Worm (Caenorhabditis elegans) whole organism, young adult: ENCODE data around the gene F21D12.2.

Experiments used
- B0035.1 ChIP-seq: sonication (generic microtip); optimal IDR thresholded peaks from 2 replicates; lab custom pipeline; 2016; ENCODE audit warnings: missing genetic modification characterization, mild to moderate bottlenecking, missing compliant biosample characterization, missing genotype, missing genetic modification reagents
- B0261.1 ChIP-seq: sonication (generic microtip); optimal IDR thresholded peaks from 2 replicates; lab custom pipeline; 2016; ENCODE audit warnings: mild to moderate bottlenecking, missing genetic modification characterization, moderate library complexity, missing compliant biosample characterization
- D2030.7 ChIP-seq: fragments of 200-800 bp; sonication (Bioruptor generic); IDR thresholded peaks from 2 replicates; pipeline ENCODE4 v1.3.6; 2022; ENCODE audit warnings: missing genetic modification reagents, missing genetic modification characterization, missing compliant biosample characterization
- F39B2.1 ChIP-seq: fragments of 200-800 bp; sonication (Bioruptor generic); IDR thresholded peaks from 2 replicates; pipeline ENCODE4 v1.3.6; 2022; ENCODE audit warnings: missing genetic modification reagents, missing genetic modification characterization, missing compliant biosample characterization
- F52B5.7 ChIP-seq: sonication (generic microtip); optimal IDR thresholded peaks from 2 replicates; lab custom pipeline; 2016; ENCODE audit warnings: mild to moderate bottlenecking, missing genetic modification characterization, missing compliant biosample characterization
- T07F8.4 ChIP-seq: sonication (generic microtip); optimal IDR thresholded peaks from 2 replicates; lab custom pipeline; 2016; ENCODE audit warnings: mild to moderate bottlenecking, missing genetic modification characterization, moderate library complexity, missing compliant biosample characterization
- Y53F4B.3 ChIP-seq: fragments of 200-800 bp; sonication (Bioruptor generic); IDR thresholded peaks from 2 replicates; pipeline ENCODE4 v1.3.6; 2022; ENCODE audit warnings: missing genetic modification reagents, missing genetic modification characterization, missing compliant biosample characterization
- Y67H2A.10 ChIP-seq: fragments of 200-800 bp; sonication (Bioruptor generic); conservative IDR thresholded peaks from 2 replicates; pipeline ENCODE4 v1.3.6; 2022; ENCODE audit warnings: missing genetic modification reagents, missing genetic modification characterization, missing compliant biosample characterization
- Y95B8A.8 ChIP-seq: fragments of 200-800 bp; sonication (Bioruptor generic); IDR thresholded peaks from 2 replicates; pipeline ENCODE4 v1.3.6; 2022; ENCODE audit warnings: missing genetic modification reagents, missing genetic modification characterization, missing compliant biosample characterization
- ama-1 ChIP-seq, 3 experiments: fragments of 150-350 bp in 1 of 3; sonication (generic microtip) in 2 of 3; optimal IDR thresholded peaks; 2 replicates each; lab custom pipeline; 2014 to 2018; ENCODE audit warnings: missing biosample characterization in 2 of 3, missing genetic modification characterization in 2 of 3, missing genetic modification reagents in 2 of 3
- attf-3 ChIP-seq: fragments of 200-800 bp; sonication (Bioruptor generic); conservative IDR thresholded peaks from 2 replicates; pipeline ENCODE4 v1.3.6; 2022; ENCODE audit warnings: missing genetic modification reagents, missing genetic modification characterization, missing compliant biosample characterization
- attf-5 ChIP-seq: fragments of 200-800 bp; sonication (Bioruptor generic); optimal IDR thresholded peaks from 2 replicates; lab custom pipeline; 2018; ENCODE audit warnings: mild to moderate bottlenecking, missing genetic modification characterization, missing compliant biosample characterization
- bed-1 ChIP-seq: fragments of 200-800 bp; sonication (Bioruptor generic); IDR thresholded peaks from 2 replicates; pipeline ENCODE4 v1.3.6; 2022; ENCODE audit warnings: missing genetic modification reagents, missing genetic modification characterization, missing compliant biosample characterization
- cebp-1 ChIP-seq, 2 experiments: fragments of 200-800 bp in 1 of 2; sonication (Bioruptor generic) in 1 of 2; sonication (generic microtip) in 1 of 2; IDR thresholded peaks in 1 of 2; optimal IDR thresholded peaks in 1 of 2; 2 replicates each; pipeline versions ENCODE4 v1.3.6 to Lab custom; 2017 to 2022; ENCODE audit warnings: missing compliant biosample characterization in 2 of 2, missing genetic modification characterization in 2 of 2, mild to moderate bottlenecking in 1 of 2, missing genetic modification reagents in 1 of 2, moderate library complexity in 1 of 2
- ceh-100 ChIP-seq: fragments of 200-800 bp; sonication (Bioruptor generic); IDR thresholded peaks from 2 replicates; pipeline ENCODE4 v1.3.6; 2022; ENCODE audit warnings: missing genetic modification reagents, missing genetic modification characterization, missing compliant biosample characterization
- ceh-27 ChIP-seq: fragments of 200-800 bp; sonication (Bioruptor generic); optimal IDR thresholded peaks from 2 replicates; lab custom pipeline; 2018; ENCODE audit warnings: mild to moderate bottlenecking, missing genetic modification characterization, moderate library complexity, missing compliant biosample characterization
- ceh-40 ChIP-seq: fragments of 200-800 bp; sonication (Bioruptor generic); IDR thresholded peaks from 2 replicates; pipeline ENCODE4 v1.3.6; 2022; ENCODE audit warnings: missing genetic modification characterization, missing compliant biosample characterization
- ceh-79 ChIP-seq: sonication (generic microtip); optimal IDR thresholded peaks from 2 replicates; lab custom pipeline; 2017; ENCODE audit warnings: mild to moderate bottlenecking, missing genetic modification characterization, missing compliant biosample characterization
- egl-44 ChIP-seq: fragments of 200-800 bp; sonication (Bioruptor generic); IDR thresholded peaks from 2 replicates; pipeline ENCODE4 v1.3.6; 2022; ENCODE audit warnings: missing genetic modification reagents, missing genetic modification characterization, missing compliant biosample characterization
- madf-10 ChIP-seq: sonication (generic microtip); optimal IDR thresholded peaks from 2 replicates; lab custom pipeline; 2016; ENCODE audit warnings: mild to moderate bottlenecking, missing genetic modification characterization, missing compliant biosample characterization
- mcd-1 ChIP-seq: fragments of 200-800 bp; sonication (Bioruptor generic); IDR thresholded peaks from 2 replicates; pipeline ENCODE4 v1.3.6; 2022; ENCODE audit warnings: missing genetic modification reagents, missing genetic modification characterization, missing compliant biosample characterization
- mxl-1 ChIP-seq: sonication (generic microtip); optimal IDR thresholded peaks from 2 replicates; lab custom pipeline; 2016; ENCODE audit warnings: missing genetic modification characterization, missing compliant biosample characterization
- nhr-120 ChIP-seq: fragments of 200-800 bp; sonication (Bioruptor generic); IDR thresholded peaks from 2 replicates; pipeline ENCODE4 v1.3.6; 2022; ENCODE audit warnings: missing genetic modification characterization, missing compliant biosample characterization
- nhr-27 ChIP-seq: fragments of 200-800 bp; sonication (Bioruptor generic); optimal IDR thresholded peaks from 2 replicates; lab custom pipeline; 2018; ENCODE audit warnings: mild to moderate bottlenecking, missing genetic modification characterization, moderate library complexity, missing compliant biosample characterization
- nhr-90 ChIP-seq: sonication (generic microtip); optimal IDR thresholded peaks from 2 replicates; lab custom pipeline; 2016; ENCODE audit warnings: missing genotype, mild to moderate bottlenecking, missing genetic modification characterization, missing compliant biosample characterization
- pbrm-1 ChIP-seq: fragments of 200-800 bp; sonication (Bioruptor generic); IDR thresholded peaks from 2 replicates; pipeline ENCODE4 v1.3.6; 2022; ENCODE audit warnings: missing genetic modification reagents, missing genetic modification characterization, missing compliant biosample characterization
- pha-4 ChIP-seq: fragments of 150-350 bp; sonication (generic microtip); optimal IDR thresholded peaks from 2 replicates; lab custom pipeline; 2014; ENCODE audit warnings: missing biosample characterization, missing genetic modification reagents, missing genetic modification characterization
- rcor-1 ChIP-seq: fragments of 200-800 bp; sonication (Bioruptor generic); IDR thresholded peaks from 2 replicates; pipeline ENCODE4 v1.3.6; 2022; ENCODE audit warnings: missing genetic modification reagents, missing genetic modification characterization, missing compliant biosample characterization
- sdz-38 ChIP-seq: sonication (generic microtip); optimal IDR thresholded peaks from 2 replicates; lab custom pipeline; 2016; ENCODE audit warnings: missing genotype, missing genetic modification characterization, missing compliant biosample characterization
- snpc-4 ChIP-seq, 5 experiments: fragments of 150-350 bp in 1 of 5; sonication (generic microtip) in 4 of 5; optimal IDR thresholded peaks; 2 replicates each; lab custom pipeline; 2014 to 2018; ENCODE audit warnings: missing genetic modification characterization in 5 of 5, missing biosample characterization in 3 of 5, antibody characterized with exemption in 2 of 5, mild to moderate bottlenecking in 2 of 5, missing compliant biosample characterization in 2 of 5, missing genotype in 2 of 5, moderate library complexity in 2 of 5, missing genetic modification reagents in 1 of 5
- sptf-2 ChIP-seq: fragments of 200-800 bp; sonication (Bioruptor generic); optimal IDR thresholded peaks from 2 replicates; lab custom pipeline; 2018; ENCODE audit warnings: mild to moderate bottlenecking, missing genetic modification characterization, missing compliant biosample characterization
- tbp1 ChIP-seq: fragments of 200-800 bp; sonication (Bioruptor generic); optimal IDR thresholded peaks from 2 replicates; lab custom pipeline; 2018; ENCODE audit warnings: mild to moderate bottlenecking, missing genetic modification characterization, missing compliant biosample characterization
- unc-130 ChIP-seq: sonication (generic microtip); optimal IDR thresholded peaks from 2 replicates; lab custom pipeline; 2016; ENCODE audit warnings: missing genetic modification reagents, missing genetic modification characterization, missing compliant biosample characterization
- unc-62 ChIP-seq: fragments of 150-350 bp; optimal IDR thresholded peaks from 2 replicates; lab custom pipeline; 2014; ENCODE audit warnings: missing biosample characterization, missing genetic modification reagents, missing genetic modification characterization
- xnd-1 ChIP-seq: sonication (generic microtip); optimal IDR thresholded peaks from 2 replicates; lab custom pipeline; 2016; ENCODE audit warnings: missing genotype, missing genetic modification reagents, missing genetic modification characterization, missing compliant biosample characterization
- zim-3 ChIP-seq: sonication (generic microtip); optimal IDR thresholded peaks from 2 replicates; lab custom pipeline; 2017; ENCODE audit warnings: mild to moderate bottlenecking, missing genetic modification characterization, moderate library complexity, missing compliant biosample characterization
- ztf-18 ChIP-seq: sonication (generic microtip); optimal IDR thresholded peaks from 2 replicates; lab custom pipeline; 2016; ENCODE audit warnings: missing genotype, mild to moderate bottlenecking, missing genetic modification characterization, missing compliant biosample characterization
- ztf-22 ChIP-seq: fragments of 200-800 bp; sonication (Bioruptor generic); optimal IDR thresholded peaks from 2 replicates; lab custom pipeline; 2018; ENCODE audit warnings: mild to moderate bottlenecking, missing genetic modification characterization, moderate library complexity, missing compliant biosample characterization
- ztf-25 ChIP-seq: fragments of 200-800 bp; sonication (Bioruptor generic); IDR thresholded peaks from 2 replicates; pipeline ENCODE4 v1.3.6; 2022; ENCODE audit warnings: missing genetic modification reagents, missing genetic modification characterization, missing compliant biosample characterization
- ztf-3 ChIP-seq: fragments of 200-800 bp; sonication (Bioruptor generic); optimal IDR thresholded peaks from 2 replicates; lab custom pipeline; 2018; ENCODE audit warnings: mild to moderate bottlenecking, missing genetic modification characterization, missing compliant biosample characterization
- ztf-6 ChIP-seq: fragments of 200-800 bp; sonication (Bioruptor generic); IDR thresholded peaks from 2 replicates; pipeline ENCODE4 v1.3.6; 2022; ENCODE audit warnings: missing genetic modification reagents, missing genetic modification characterization, missing compliant biosample characterization

F21D12.2 gene

DNA sequence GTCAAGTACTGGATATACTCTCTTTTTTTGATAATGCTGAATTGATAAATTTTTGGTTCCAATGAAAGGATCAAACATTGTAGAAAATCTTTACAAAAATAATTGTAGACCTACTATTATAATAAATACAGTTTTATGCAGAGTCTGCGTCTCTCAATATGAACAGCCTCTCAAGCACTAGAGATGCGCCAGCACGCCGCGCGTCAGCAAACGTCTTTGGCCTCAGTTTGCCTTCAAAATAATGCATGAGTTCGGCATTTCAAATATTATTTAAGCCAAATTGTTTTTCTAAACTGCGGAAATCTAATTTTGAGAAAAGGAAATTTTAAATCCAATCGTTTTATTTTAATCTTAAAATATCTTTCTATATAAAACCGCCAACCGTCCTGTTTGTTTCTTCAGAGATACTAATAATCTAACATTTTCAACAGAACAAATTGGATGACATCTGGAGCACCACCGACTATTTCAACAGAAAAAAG, 15.9 kb upstream of the F21D12.2 start, which contains the start of gene cul-4 (continued):
- TF ChIP-seq ama-1 (optimal IDR thresholded peaks at IDR 0.05; lab: Kevin White, UChicago) = no peak
- no peak for TF ChIP-seq ama-1 (GFP tag; optimal IDR thresholded peaks at IDR 0.05; lab: Kevin White, UChicago)
- no peak for TF ChIP-seq ztf-6 (GFP tag; lab: Robert Waterston, UW)
- TF ChIP-seq attf-5 (GFP tag; lab: Kevin White, UChicago) = peak; percentile 50
- no peak for TF ChIP-seq Y67H2A.10 (GFP tag; lab: Robert Waterston, UW)
- no peak for TF ChIP-seq unc-62 (GFP tag; lab: Kevin White, UChicago)
- TF ChIP-seq unc-130 (GFP tag; lab: Kevin White, UChicago) = peak; percentile 53
- no peak for TF ChIP-seq B0261.1
- TF ChIP-seq D2030.7 (GFP tag; lab: Robert Waterston, UW) = peak; percentile 88
- no peak for TF ChIP-seq nhr-27
- no peak for TF ChIP-seq egl-44
- TF ChIP-seq ztf-22 (GFP tag; lab: Kevin White, UChicago) = no peak
- no peak for TF ChIP-seq sptf-2 (GFP tag; lab: Kevin White, UChicago)
- TF ChIP-seq tbp1 (GFP tag; lab: Kevin White, UChicago) = peak; percentile 68
- no peak for TF ChIP-seq bed-1 (GFP tag; lab: Robert Waterston, UW)
- TF ChIP-seq rcor-1 (GFP tag; lab: Robert Waterston, UW) = peak; percentile 88
- TF ChIP-seq ceh-100 (GFP tag; lab: Robert Waterston, UW) = peak; percentile 74
- peak; percentile 98 for TF ChIP-seq ztf-18 (tag; lab: Kevin White, UChicago)
- TF ChIP-seq ztf-3 = no peak
- TF ChIP-seq T07F8.4 (tag; lab: Kevin White, UChicago) = no peak
- peak; percentile 86 for TF ChIP-seq pbrm-1
- TF ChIP-seq pha-4 (tag; lab: Kevin White, UChicago) = no peak
- no peak for TF ChIP-seq madf-10 (tag; lab: Kevin White, UChicago)
- peak; percentile 36 for TF ChIP-seq snpc-4 (GFP tag; optimal IDR thresholded peaks at IDR 0.05; lab: Kevin White, UChicago)
- TF ChIP-seq snpc-4 (tag; optimal IDR thresholded peaks at IDR 0.05; lab: Kevin White, UChicago) = peak in 3 of 4 experiments; percentile 64 to 79 (median 70)
- TF ChIP-seq ztf-25 (GFP tag; lab: Robert Waterston, UW) = no peak
- no peak for TF ChIP-seq cebp-1 (GFP tag; IDR thresholded peaks at IDR 0.05; lab: Robert Waterston, UW)
- TF ChIP-seq cebp-1 (tag; optimal IDR thresholded peaks at IDR 0.05; lab: Kevin White, UChicago) = no peak
- TF ChIP-seq mxl-1 (tag; lab: Kevin White, UChicago) = no peak
- no peak for TF ChIP-seq F52B5.7 (tag; lab: Kevin White, UChicago)
- no peak for TF ChIP-seq Y53F4B.3 (GFP tag; lab: Robert Waterston, UW)
- TF ChIP-seq attf-3 (GFP tag; lab: Robert Waterston, UW) = peak; percentile 71
- TF ChIP-seq mcd-1 (GFP tag; lab: Robert Waterston, UW) = peak; percentile 86
- TF ChIP-seq Y95B8A.8 = 0 out of 2 replicates have a peak, but pooled peaks have one; percentile 17
- TF ChIP-seq nhr-90 (tag; lab: Kevin White, UChicago) = no peak

DNA sequence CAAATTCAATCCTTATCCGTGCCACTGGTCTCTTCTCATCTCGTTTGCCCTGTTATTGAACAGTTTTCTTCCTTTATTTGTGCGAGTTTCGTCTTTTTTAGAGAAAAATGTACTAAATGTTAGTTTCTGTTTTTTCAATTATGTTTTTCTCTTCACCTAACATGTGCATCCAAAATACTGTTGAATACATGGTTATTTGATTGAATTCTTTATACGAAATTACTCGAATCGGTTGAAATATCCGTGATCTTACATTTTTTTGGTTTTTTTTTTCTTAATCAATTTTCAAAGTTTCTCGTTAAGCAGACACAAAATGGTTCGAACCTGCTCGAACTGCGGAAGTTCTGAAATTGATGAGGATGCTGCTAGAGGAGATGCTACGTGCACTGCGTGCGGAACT, 12.0 kb upstream of the F21D12.2 start, which contains the start of gene brf-1:
Gene brf-1 (plus strand): TSS at position 301 of the 400 bp plus-strand sequence.
- TF ChIP-seq nhr-120 (GFP tag; lab: Robert Waterston, UW) = no peak
- TF ChIP-seq mxl-1 (tag; lab: Kevin White, UChicago) = no peak
- TF ChIP-seq ceh-27 (GFP tag; lab: Kevin White, UChicago) = no peak
- TF ChIP-seq zim-3 (tag; lab: Kevin White, UChicago) = no peak
- TF ChIP-seq ceh-79 (tag; lab: Kevin White, UChicago) = no peak
- TF ChIP-seq sdz-38 = no peak
- no peak for TF ChIP-seq xnd-1 (tag; lab: Kevin White, UChicago)
- no peak for TF ChIP-seq ceh-40 (GFP tag; lab: Robert Waterston, UW)
- no peak for TF ChIP-seq F39B2.1 (GFP tag; lab: Robert Waterston, UW)
- TF ChIP-seq Y95B8A.8 = no peak
- no peak for TF ChIP-seq B0035.1 (tag; lab: Kevin White, UChicago)
